Worm (Caenorhabditis elegans) whole organism, L1 larva: ENCODE results near the gene T14B4.5.

Source experiments
- C04F5.9 ChIP-seq: sonication (generic microtip); optimal IDR thresholded peaks from 2 replicates; lab custom pipeline; 2016; ENCODE audit warnings: missing genetic modification characterization, missing compliant biosample characterization
- F16B12.6 ChIP-seq: fragments of 150-350 bp; optimal IDR thresholded peaks from 2 replicates; lab custom pipeline; 2014; ENCODE audit warnings: missing biosample characterization, missing genetic modification characterization
- Y116A8C.19 ChIP-seq: sonication (generic microtip); optimal IDR thresholded peaks from 2 replicates; lab custom pipeline; 2016; ENCODE audit warnings: missing compliant biosample characterization, missing genetic modification characterization, borderline replicate concordance
- alr-1 ChIP-seq: fragments of 200-800 bp; sonication (Bioruptor generic); optimal IDR thresholded peaks from 2 replicates; lab custom pipeline; 2018; ENCODE audit warnings: borderline replicate concordance, mild to moderate bottlenecking, missing genetic modification characterization, missing compliant biosample characterization
- aly-2 ChIP-seq: fragments of 150-350 bp; optimal IDR thresholded peaks from 2 replicates; lab custom pipeline; 2014; ENCODE audit warnings: missing biosample characterization, missing genetic modification characterization
- ama-1 ChIP-seq: fragments of 150-350 bp; optimal IDR thresholded peaks from 2 replicates; lab custom pipeline; 2014
- ceh-63 ChIP-seq: fragments of 200-800 bp; sonication (Bioruptor generic); optimal IDR thresholded peaks from 2 replicates; lab custom pipeline; 2018; ENCODE audit warnings: mild to moderate bottlenecking, missing genetic modification characterization, missing compliant biosample characterization
- ceh-82 ChIP-seq, 3 experiments: fragments of 150-350 bp in 1 of 3; sonication (generic microtip) in 2 of 3; optimal IDR thresholded peaks; 2 replicates each; lab custom pipeline; 2014 to 2017; ENCODE audit warnings: missing biosample characterization in 3 of 3, missing genetic modification characterization in 3 of 3
- ces-1 ChIP-seq: fragments of 150-350 bp; optimal IDR thresholded peaks from 2 replicates; lab custom pipeline; 2014; ENCODE audit warnings: missing biosample characterization, missing genetic modification reagents, missing genetic modification characterization
- dpl-1 ChIP-seq, 3 experiments: fragments of 150-350 bp in 2 of 3; sonication (generic microtip) in 1 of 3; optimal IDR thresholded peaks; 2 replicates each; lab custom pipeline; 2014 to 2017; ENCODE audit warnings: missing biosample characterization in 3 of 3, missing genetic modification characterization in 3 of 3, missing genetic modification reagents in 3 of 3
- dsc-1 ChIP-seq: sonication (generic microtip); optimal IDR thresholded peaks from 2 replicates; lab custom pipeline; 2016; ENCODE audit warnings: mild to moderate bottlenecking, missing genetic modification characterization, missing compliant biosample characterization
- efl-1 ChIP-seq, 4 experiments: fragments of 150-350 bp; optimal IDR thresholded peaks in 3 of 4; peaks in 1 of 4; 1 replicate in 1 of 4; 2 replicates in 3 of 4; lab custom pipeline; 2014; ENCODE audit warnings: missing biosample characterization in 2 of 4, missing genetic modification characterization in 2 of 4, missing genetic modification reagents in 2 of 4
- efl-3 ChIP-seq: fragments of 200-800 bp; sonication (Bioruptor generic); optimal IDR thresholded peaks from 2 replicates; lab custom pipeline; 2018; ENCODE audit warnings: mild to moderate bottlenecking, missing genetic modification characterization, missing compliant biosample characterization
- egl-13 ChIP-seq: sonication (generic microtip); optimal IDR thresholded peaks from 2 replicates; lab custom pipeline; 2016; ENCODE audit warnings: missing genotype, missing genetic modification reagents, missing genetic modification characterization, missing compliant biosample characterization
- elt-3 ChIP-seq, 6 experiments: fragments of 150-350 bp in 1 of 6; sonication (generic microtip); optimal IDR thresholded peaks; 2 replicates each; lab custom pipeline; 2017 to 2018; ENCODE audit warnings: missing biosample characterization in 6 of 6, missing genetic modification characterization in 6 of 6, inconsistent platforms in 1 of 6
- fkh-10 ChIP-seq: sonication (generic microtip); optimal IDR thresholded peaks from 2 replicates; lab custom pipeline; 2017; ENCODE audit warnings: missing biosample characterization, missing genetic modification reagents, missing genetic modification characterization
- fkh-4 ChIP-seq: sonication (generic microtip); optimal IDR thresholded peaks from 2 replicates; lab custom pipeline; 2016; ENCODE audit warnings: missing compliant biosample characterization, missing genetic modification characterization, borderline replicate concordance
- fkh-8 ChIP-seq: sonication (generic microtip); optimal IDR thresholded peaks from 2 replicates; lab custom pipeline; 2016; ENCODE audit warnings: mild to moderate bottlenecking, missing genetic modification characterization, missing compliant biosample characterization
- fos-1 ChIP-seq: fragments of 150-350 bp; optimal IDR thresholded peaks from 2 replicates; lab custom pipeline; 2014; ENCODE audit warnings: missing biosample characterization, missing genetic modification characterization
- grh-1 ChIP-seq: fragments of 200-800 bp; sonication (Bioruptor generic); IDR thresholded peaks from 2 replicates; pipeline ENCODE4 v1.3.6; 2022; ENCODE audit warnings: missing genetic modification reagents, missing genetic modification characterization, missing compliant biosample characterization
- hlh-4 ChIP-seq: sonication (generic microtip); optimal IDR thresholded peaks from 2 replicates; lab custom pipeline; 2016; ENCODE audit warnings: mild to moderate bottlenecking, missing genetic modification characterization, missing compliant biosample characterization
- irx-1 ChIP-seq: sonication (generic microtip); optimal IDR thresholded peaks from 2 replicates; lab custom pipeline; 2016; ENCODE audit warnings: missing genetic modification characterization, missing compliant biosample characterization
- isw-1 ChIP-seq: fragments of 200-800 bp; sonication (Bioruptor generic); IDR thresholded peaks from 2 replicates; pipeline ENCODE4 v1.3.6; 2022; ENCODE audit warnings: missing genetic modification characterization, missing compliant biosample characterization
- jun-1 ChIP-seq: fragments of 150-350 bp; optimal IDR thresholded peaks from 2 replicates; lab custom pipeline; 2014; ENCODE audit warnings: missing biosample characterization, missing genetic modification reagents, missing genetic modification characterization
- lin-14 ChIP-seq: fragments of 200-800 bp; sonication (Bioruptor generic); optimal IDR thresholded peaks from 2 replicates; lab custom pipeline; 2018; ENCODE audit warnings: mild to moderate bottlenecking, missing genetic modification characterization, moderate library complexity, missing compliant biosample characterization
- lin-35 ChIP-seq, 2 experiments: fragments of 150-350 bp; optimal IDR thresholded peaks; 2 replicates each; lab custom pipeline; 2014; ENCODE audit warnings: missing biosample characterization in 2 of 2, missing genetic modification characterization in 2 of 2, missing genetic modification reagents in 2 of 2
- mab-9 ChIP-seq: fragments of 200-800 bp; sonication (Bioruptor generic); IDR thresholded peaks from 2 replicates; pipeline ENCODE4 v1.3.6; 2022; ENCODE audit warnings: missing genetic modification reagents, missing genetic modification characterization, missing compliant biosample characterization
- mdl-1 ChIP-seq, 2 experiments: fragments of 150-350 bp; optimal IDR thresholded peaks; 2 replicates each; lab custom pipeline; 2014 to 2017; ENCODE audit warnings: missing biosample characterization in 2 of 2, missing genetic modification characterization in 2 of 2, inconsistent platforms in 1 of 2
- mep-1 ChIP-seq: fragments of 150-350 bp; optimal IDR thresholded peaks from 2 replicates; lab custom pipeline; 2014; ENCODE audit warnings: missing biosample characterization, missing genetic modification characterization
- nhr-11 ChIP-seq: fragments of 150-350 bp; optimal IDR thresholded peaks from 2 replicates; lab custom pipeline; 2014; ENCODE audit warnings: missing biosample characterization, missing genetic modification characterization
- nhr-12 ChIP-seq: sonication (generic microtip); optimal IDR thresholded peaks from 2 replicates; lab custom pipeline; 2017; ENCODE audit warnings: missing biosample characterization, missing genetic modification characterization
- nhr-19 ChIP-seq: fragments of 200-800 bp; sonication (Bioruptor generic); conservative IDR thresholded peaks from 2 replicates; pipeline ENCODE4 v1.3.6; 2022; ENCODE audit warnings: missing genetic modification characterization, missing compliant biosample characterization
- nhr-20 ChIP-seq: sonication (generic microtip); optimal IDR thresholded peaks from 2 replicates; lab custom pipeline; 2016; ENCODE audit warnings: mild to moderate bottlenecking, missing genetic modification characterization, missing compliant biosample characterization
- nhr-237 ChIP-seq: fragments of 150-350 bp; optimal IDR thresholded peaks from 2 replicates; lab custom pipeline; 2014; ENCODE audit warnings: missing biosample characterization, missing genetic modification characterization
- nhr-28 ChIP-seq: fragments of 150-350 bp; optimal IDR thresholded peaks from 2 replicates; lab custom pipeline; 2014; ENCODE audit warnings: missing biosample characterization, missing genetic modification characterization
- nhr-47 ChIP-seq: sonication (generic microtip); optimal IDR thresholded peaks from 2 replicates; lab custom pipeline; 2016; ENCODE audit warnings: mild to moderate bottlenecking, missing genetic modification characterization, moderate library complexity, missing compliant biosample characterization
- nhr-71 ChIP-seq: sonication (generic microtip); optimal IDR thresholded peaks from 2 replicates; lab custom pipeline; 2016; ENCODE audit warnings: mild to moderate bottlenecking, missing genetic modification characterization, moderate library complexity, missing compliant biosample characterization
- nhr-84 ChIP-seq: sonication (generic microtip); optimal IDR thresholded peaks from 2 replicates; lab custom pipeline; 2017; ENCODE audit warnings: missing biosample characterization, missing genetic modification characterization
- nhr-85 ChIP-seq: sonication (generic microtip); peaks from one replicate; lab custom pipeline; 2016; ENCODE audit warnings: missing genetic modification characterization, inconsistent platforms, missing compliant biosample characterization
- pax-3 ChIP-seq: fragments of 200-800 bp; sonication (Bioruptor generic); optimal IDR thresholded peaks from 2 replicates; lab custom pipeline; 2018; ENCODE audit warnings: mild to moderate bottlenecking, missing genetic modification characterization, moderate library complexity, missing compliant biosample characterization
- pqm-1 ChIP-seq: sonication (generic microtip); optimal IDR thresholded peaks from 3 replicates; lab custom pipeline; 2017; ENCODE audit warnings: missing biosample characterization, missing genetic modification characterization
- skn-1 ChIP-seq: fragments of 150-350 bp; optimal IDR thresholded peaks from 2 replicates; lab custom pipeline; 2014; ENCODE audit warnings: missing biosample characterization, missing genetic modification characterization
- snpc-4 ChIP-seq: fragments of 150-350 bp; optimal IDR thresholded peaks from 2 replicates; lab custom pipeline; 2014; ENCODE audit warnings: missing biosample characterization, missing genetic modification characterization
- sox-4 ChIP-seq: sonication (generic microtip); optimal IDR thresholded peaks from 2 replicates; lab custom pipeline; 2016; ENCODE audit warnings: missing genetic modification characterization, missing compliant biosample characterization
- sup-37 ChIP-seq: fragments of 200-800 bp; sonication (Bioruptor generic); optimal IDR thresholded peaks from 2 replicates; lab custom pipeline; 2018; ENCODE audit warnings: mild to moderate bottlenecking, missing genetic modification characterization, missing compliant biosample characterization
- swsn-7 ChIP-seq: sonication (generic microtip); optimal IDR thresholded peaks from 2 replicates; lab custom pipeline; 2016; ENCODE audit warnings: missing genetic modification characterization, missing compliant biosample characterization
- unc-130 ChIP-seq: fragments of 150-350 bp; optimal IDR thresholded peaks from 2 replicates; lab custom pipeline; 2017; ENCODE audit warnings: missing biosample characterization, missing genetic modification characterization, inconsistent platforms
- unc-86 ChIP-seq: sonication (generic microtip); optimal IDR thresholded peaks from 2 replicates; lab custom pipeline; 2016; ENCODE audit warnings: missing genetic modification characterization, missing compliant biosample characterization
- unc-98 ChIP-seq: fragments of 200-800 bp; sonication (Bioruptor generic); IDR thresholded peaks from 2 replicates; pipeline ENCODE4 v1.3.6; 2022; ENCODE audit warnings: missing genetic modification characterization, missing compliant biosample characterization
- vab-15 ChIP-seq: sonication (generic microtip); optimal IDR thresholded peaks from 2 replicates; lab custom pipeline; 2017; ENCODE audit warnings: missing genotype, mild to moderate bottlenecking, missing genetic modification characterization, missing compliant biosample characterization
- zag-1 ChIP-seq: fragments of 150-350 bp; optimal IDR thresholded peaks from 2 replicates; lab custom pipeline; 2014; ENCODE audit warnings: missing biosample characterization, missing genetic modification characterization
- zip-4 ChIP-seq: fragments of 200-800 bp; sonication (Bioruptor generic); optimal IDR thresholded peaks from 2 replicates; lab custom pipeline; 2018; ENCODE audit warnings: mild to moderate bottlenecking, missing genetic modification characterization, moderate library complexity, missing compliant biosample characterization
- ztf-4 ChIP-seq: fragments of 150-350 bp; optimal IDR thresholded peaks from 2 replicates; lab custom pipeline; 2014; ENCODE audit warnings: missing biosample characterization, missing genetic modification characterization

T14B4.5 gene

DNA sequence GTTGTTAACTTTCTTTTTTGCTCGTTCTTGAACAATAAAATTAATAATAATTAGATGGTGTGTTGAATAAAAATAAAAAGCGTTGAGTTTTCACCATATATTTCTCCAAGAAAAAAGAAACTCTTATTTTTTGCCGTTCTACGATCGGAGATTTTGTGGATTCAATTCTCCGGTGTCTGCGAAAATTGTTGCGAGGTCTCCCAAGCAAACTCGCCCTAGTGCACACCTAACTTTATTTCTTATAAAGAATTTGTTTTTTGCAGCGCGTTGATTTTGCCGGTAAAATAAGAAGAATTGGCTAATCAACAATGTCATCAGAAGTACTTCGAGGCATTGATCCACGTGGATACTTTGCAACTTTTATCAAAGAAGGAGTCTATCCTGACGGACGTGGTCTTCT, 24.8 kb downstream of the T14B4.5 start, which contains the start of gene exos-8 (continued):
- no peak for TF ChIP-seq fkh-4
- TF ChIP-seq aly-2, result no peak
- no peak for TF ChIP-seq mab-9 (GFP tag; lab: Robert Waterston, UW)
- peak; percentile 9 for TF ChIP-seq dsc-1 (tag; lab: Kevin White, UChicago)
- TF ChIP-seq fkh-10, result no peak
- TF ChIP-seq F16B12.6, result peak; percentile 24
- no peak for TF ChIP-seq nhr-11
- peak; percentile 59 for TF ChIP-seq nhr-85
- peak; percentile 15 for TF ChIP-seq snpc-4 (tag; lab: Kevin White, UChicago)
- TF ChIP-seq nhr-28 (tag; lab: Kevin White, UChicago), result no peak
- peak; percentile 22 for TF ChIP-seq fos-1 (tag; lab: Kevin White, UChicago)
- TF ChIP-seq grh-1 (GFP tag; lab: Robert Waterston, UW), result no peak
- peak; percentile 6 for TF ChIP-seq skn-1
- TF ChIP-seq sup-37, result no peak
- TF ChIP-seq zip-4, result no peak
- no peak; the same call in 1 of the 2 replicates for TF ChIP-seq isw-1
- TF ChIP-seq jun-1 (tag; lab: Kevin White, UChicago), result peak; percentile 13
- no peak for TF ChIP-seq mep-1 (tag; lab: Kevin White, UChicago)
- TF ChIP-seq nhr-237 (tag; lab: Kevin White, UChicago), result no peak
- TF ChIP-seq zag-1 (tag; lab: Kevin White, UChicago), result no peak
- no peak for TF ChIP-seq sox-4 (tag; lab: Kevin White, UChicago)
- no peak for TF ChIP-seq alr-1
- TF ChIP-seq vab-15 (tag; lab: Kevin White, UChicago), result peak; percentile 16
- no peak for TF ChIP-seq ceh-63 (GFP tag; lab: Kevin White, UChicago)
- TF ChIP-seq nhr-19 (GFP tag; lab: Robert Waterston, UW), result peak; percentile 45
- no peak for TF ChIP-seq Y116A8C.19
- TF ChIP-seq unc-130 (tag; lab: Kevin White, UChicago), result peak; percentile 11
- no peak for TF ChIP-seq hlh-4 (tag; lab: Kevin White, UChicago)
- no peak for TF ChIP-seq egl-13 (tag; lab: Kevin White, UChicago)
- TF ChIP-seq lin-35 (GFP tag; optimal IDR thresholded peaks at IDR 0.05; lab: Kevin White, UChicago), result peak; percentile 34 to 82
- TF ChIP-seq ama-1 (lab: Kevin White, UChicago), result no peak
- TF ChIP-seq unc-98 (GFP tag; lab: Robert Waterston, UW), result no peak
- no peak for TF ChIP-seq mdl-1 (tag; optimal IDR thresholded peaks at IDR 0.05; lab: Kevin White, UChicago)
- TF ChIP-seq ces-1 (GFP tag; lab: Kevin White, UChicago), result no peak
- no peak for TF ChIP-seq unc-86 (tag; lab: Kevin White, UChicago)
- TF ChIP-seq pqm-1 (tag; lab: Kevin White, UChicago), result no peak
- peak; percentile 35 for TF ChIP-seq pax-3 (tag; lab: Kevin White, UChicago)
- TF ChIP-seq nhr-71 (tag; lab: Kevin White, UChicago), result peak; percentile 69
- TF ChIP-seq nhr-47, result peak; percentile 60
- peak; percentile 37 for TF ChIP-seq swsn-7 (tag; lab: Kevin White, UChicago)
- TF ChIP-seq efl-3 (GFP tag; lab: Kevin White, UChicago), result no peak
- peak; percentile 68 to 76 for TF ChIP-seq efl-1 (optimal IDR thresholded peaks at IDR 0.05; lab: Kevin White, UChicago)
- peak; percentile 60 to 95 for TF ChIP-seq efl-1 (GFP tag; optimal IDR thresholded peaks at IDR 0.05 in 1 of 2; lab: Kevin White, UChicago)
- no peak for TF ChIP-seq nhr-84
- TF ChIP-seq elt-3 (tag; optimal IDR thresholded peaks at IDR 0.05; lab: Kevin White, UChicago), result peak in 1 of 6 experiments; percentile 55
- TF ChIP-seq ceh-82 (tag; optimal IDR thresholded peaks at IDR 0.05; lab: Kevin White, UChicago), result peak in 2 of 3 experiments; percentile 33 to 71
- TF ChIP-seq fkh-8 (tag; lab: Kevin White, UChicago), result peak; percentile 58
- TF ChIP-seq C04F5.9, result no peak
- TF ChIP-seq lin-14 (GFP tag; lab: Kevin White, UChicago), result peak; percentile 55
- TF ChIP-seq irx-1, result no peak
- TF ChIP-seq ztf-4 (tag; lab: Kevin White, UChicago), result no peak
- TF ChIP-seq dpl-1 (GFP tag; optimal IDR thresholded peaks at IDR 0.05; lab: Kevin White, UChicago), result peak; percentile 46 to 71 (median 56)
- TF ChIP-seq nhr-12 (tag; lab: Kevin White, UChicago), result no peak
- peak; percentile 65 for TF ChIP-seq nhr-20 (tag; lab: Kevin White, UChicago)
